Worm (Caenorhabditis elegans): ENCODE measurements around the gene gcsh-1.

DNA sequence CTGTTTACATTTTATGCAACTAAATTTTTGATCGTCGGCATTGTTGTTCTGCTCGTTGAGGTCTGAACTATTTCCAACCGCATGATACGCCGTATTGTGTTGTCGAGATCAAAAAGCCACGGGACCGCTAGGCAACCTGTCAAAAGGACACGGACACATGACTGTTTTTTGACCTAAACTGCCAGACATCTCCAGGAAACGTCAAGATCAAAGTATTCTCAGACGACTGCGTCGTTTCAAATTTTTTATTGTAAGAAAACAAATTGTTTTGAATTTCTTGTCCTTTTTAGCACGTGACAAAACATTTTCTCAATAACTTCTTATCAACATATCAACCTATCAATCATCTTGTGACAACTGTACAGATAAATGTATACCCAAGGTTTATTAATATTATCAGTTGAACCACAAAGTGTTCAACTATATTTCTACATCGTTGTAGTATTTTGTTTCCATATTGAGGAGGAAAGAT lies 12.7 kb downstream of the gcsh-1 start:
- no peak for TF ChIP-seq ama-1 (optimal IDR thresholded peaks at IDR 0.05)
- no peak for TF ChIP-seq ceh-13 (GFP tag; optimal IDR thresholded peaks at IDR 0.05)
- no peak for TF ChIP-seq ceh-36 (tag; optimal IDR thresholded peaks at IDR 0.05)
- TF ChIP-seq scrt-1 (GFP tag; IDR thresholded peaks at IDR 0.05) = no peak
- TF ChIP-seq aly-1 (tag; optimal IDR thresholded peaks at IDR 0.05) = no peak
- TF ChIP-seq hmg-4 (GFP tag; optimal IDR thresholded peaks at IDR 0.05) = no peak
- no peak for TF ChIP-seq pes-1 (GFP tag; IDR thresholded peaks at IDR 0.05)

Measured in whole organism, early embryonic.